Fruit fly (Drosophila melanogaster) whole organism, embryonic: ENCODE data around the gene CG15725.

Source experiments
- Atf-2 ChIP-seq: fragments of 200-800 bp; sonication (Bioruptor generic); optimal IDR thresholded peaks from 2 replicates; lab custom pipeline; 2016; ENCODE audit warnings: missing biosample characterization, missing genetic modification characterization
- CG11504 ChIP-seq: fragments of 200-800 bp; sonication (Bioruptor generic); optimal IDR thresholded peaks from 3 replicates; lab custom pipeline; 2019; ENCODE audit warnings: missing biosample characterization, mild to moderate bottlenecking, missing genetic modification characterization, moderate library complexity
- CG12391 ChIP-seq: fragments of 200-800 bp; sonication (Bioruptor generic); optimal IDR thresholded peaks from 3 replicates; lab custom pipeline; 2018; ENCODE audit warnings: missing biosample characterization, mild to moderate bottlenecking, missing genetic modification characterization, moderate library complexity
- CG17359 ChIP-seq: fragments of 200-800 bp; sonication (Bioruptor generic); optimal IDR thresholded peaks from 3 replicates; lab custom pipeline; 2018; ENCODE audit warnings: missing biosample characterization, mild to moderate bottlenecking, missing genetic modification characterization, moderate library complexity
- CG17385 ChIP-seq: fragments of 200-800 bp; sonication (Bioruptor generic); optimal IDR thresholded peaks from 3 replicates; lab custom pipeline; 2018; ENCODE audit warnings: missing biosample characterization, mild to moderate bottlenecking, missing genetic modification characterization
- CG18011 ChIP-seq: fragments of 200-800 bp; sonication (Bioruptor generic); optimal IDR thresholded peaks from 2 replicates; lab custom pipeline; 2017; ENCODE audit warnings: missing biosample characterization, missing genetic modification characterization, mild to moderate bottlenecking, moderate library complexity, missing genotype
- CG18619 ChIP-seq: fragments of 200-800 bp; sonication (Bioruptor generic); optimal IDR thresholded peaks from 3 replicates; lab custom pipeline; 2017; ENCODE audit warnings: missing biosample characterization, mild to moderate bottlenecking, missing genetic modification characterization
- CG30431 ChIP-seq: fragments of 200-800 bp; sonication (Bioruptor generic); optimal IDR thresholded peaks from 2 replicates; lab custom pipeline; 2017; ENCODE audit warnings: missing biosample characterization, missing genetic modification characterization
- CG3065 ChIP-seq: fragments of 200-800 bp; sonication (Bioruptor generic); optimal IDR thresholded peaks from 2 replicates; lab custom pipeline; 2016; ENCODE audit warnings: missing biosample characterization, missing genetic modification characterization
- CG32532 ChIP-seq: fragments of 200-800 bp; sonication (Bioruptor generic); IDR thresholded peaks from 2 replicates; pipeline ENCODE4 v1.3.6; 2022; ENCODE audit warnings: missing biosample characterization, missing genetic modification characterization
- CG4282 ChIP-seq: fragments of 200-800 bp; sonication (Bioruptor generic); optimal IDR thresholded peaks from 2 replicates; lab custom pipeline; 2016; ENCODE audit warnings: missing biosample characterization, missing genetic modification characterization
- CG4360 ChIP-seq: fragments of 200-800 bp; sonication (Bioruptor generic); IDR thresholded peaks from 2 replicates; pipeline ENCODE4 v1.3.6; 2022; ENCODE audit warnings: missing biosample characterization, missing genetic modification characterization
- CG4820 ChIP-seq: fragments of 200-800 bp; sonication (Bioruptor generic); optimal IDR thresholded peaks from 3 replicates; lab custom pipeline; 2016; ENCODE audit warnings: missing biosample characterization, missing genetic modification characterization
- Camta ChIP-seq: fragments of 200-800 bp; sonication (Bioruptor generic); optimal IDR thresholded peaks from 2 replicates; lab custom pipeline; 2016; ENCODE audit warnings: missing biosample characterization, missing genetic modification characterization
- D ChIP-seq, 2 experiments: fragments of 200-800 bp in 1 of 2; fragments of >200 bp in 1 of 2; sonication (Bioruptor generic) in 1 of 2; optimal IDR thresholded peaks; 2 replicates in 1 of 2; 3 replicates in 1 of 2; lab custom pipeline; 2017; ENCODE audit warnings: mild to moderate bottlenecking in 1 of 2, missing biosample characterization in 1 of 2, missing genetic modification characterization in 1 of 2, missing genetic modification reagents in 1 of 2
- Dfd ChIP-seq, 2 experiments: fragments of >200 bp; optimal IDR thresholded peaks; 2 replicates each; lab custom pipeline; 2017; ENCODE audit warnings: missing biosample characterization in 2 of 2, missing genetic modification characterization in 2 of 2
- Dip2 ChIP-seq: fragments of 200-800 bp; sonication (Bioruptor generic); IDR thresholded peaks from 2 replicates; pipeline ENCODE4 v1.3.6; 2022; ENCODE audit warnings: missing biosample characterization, missing genetic modification characterization
- Dp ChIP-seq: fragments of 200-800 bp; sonication (Bioruptor generic); optimal IDR thresholded peaks from 2 replicates; lab custom pipeline; 2018; ENCODE audit warnings: missing biosample characterization, mild to moderate bottlenecking, missing genetic modification characterization, moderate library complexity
- GATAe ChIP-seq: fragments of 200-800 bp; sonication (Bioruptor generic); conservative IDR thresholded peaks from 2 replicates; pipeline ENCODE4 v1.3.6; 2022; ENCODE audit warnings: missing biosample characterization, missing genetic modification characterization
- H15 ChIP-seq: fragments of 200-800 bp; sonication (Bioruptor generic); IDR thresholded peaks from 3 replicates; pipeline ENCODE4 v1.3.6; 2022; ENCODE audit warnings: missing biosample characterization, missing genetic modification characterization
- HLH3B ChIP-seq: fragments of 200-800 bp; sonication (Bioruptor generic); IDR thresholded peaks from 2 replicates; pipeline ENCODE4 v1.3.6; 2022; ENCODE audit warnings: missing biosample characterization, missing genetic modification characterization
- Kr ChIP-seq: fragments of 200-800 bp; sonication (Bioruptor generic); optimal IDR thresholded peaks from 2 replicates; lab custom pipeline; 2017; ENCODE audit warnings: missing biosample characterization, mild to moderate bottlenecking, missing genetic modification characterization
- Optix ChIP-seq: fragments of 200-800 bp; sonication (Bioruptor generic); IDR thresholded peaks from 3 replicates; pipeline ENCODE4 v1.3.6; 2022; ENCODE audit warnings: missing biosample characterization, missing genetic modification characterization
- Pdp1 ChIP-seq, 2 experiments: fragments of 200-800 bp; sonication (Bioruptor generic); optimal IDR thresholded peaks; 3 replicates each; lab custom pipeline; 2016; ENCODE audit warnings: missing biosample characterization in 2 of 2, missing genetic modification characterization in 2 of 2, mild to moderate bottlenecking in 1 of 2, moderate library complexity in 1 of 2
- Side ChIP-seq: fragments of 200-800 bp; sonication (Bioruptor generic); optimal IDR thresholded peaks from 2 replicates; lab custom pipeline; 2016; ENCODE audit warnings: missing biosample characterization, missing genetic modification characterization
- Vsx1 ChIP-seq: fragments of 200-800 bp; sonication (Bioruptor generic); optimal IDR thresholded peaks from 2 replicates; lab custom pipeline; 2017; ENCODE audit warnings: missing biosample characterization, mild to moderate bottlenecking, missing genetic modification characterization, missing genetic modification reagents
- ase ChIP-seq: fragments of 200-800 bp; sonication (Bioruptor generic); IDR thresholded peaks from 3 replicates; pipeline ENCODE4 v1.3.6; 2022; ENCODE audit warnings: missing biosample characterization, missing genetic modification characterization
- ato ChIP-seq: fragments of 200-800 bp; sonication (Bioruptor generic); IDR thresholded peaks from 2 replicates; pipeline ENCODE4 v1.3.6; 2022; ENCODE audit warnings: missing biosample characterization, missing genetic modification characterization; ENCODE audit not compliant: partially characterized antibody
- chinmo ChIP-seq: fragments of 200-800 bp; sonication (Bioruptor generic); IDR thresholded peaks from 4 replicates; pipeline ENCODE4 v1.3.6; 2022; ENCODE audit warnings: missing biosample characterization, missing genetic modification characterization; ENCODE audit not compliant: partially characterized antibody
- fd102C ChIP-seq: fragments of 200-800 bp; sonication (Bioruptor generic); optimal IDR thresholded peaks from 2 replicates; lab custom pipeline; 2018; ENCODE audit warnings: missing biosample characterization, mild to moderate bottlenecking, missing genetic modification characterization, moderate library complexity
- gcm ChIP-seq: fragments of 200-800 bp; sonication (Bioruptor generic); optimal IDR thresholded peaks from 2 replicates; lab custom pipeline; 2019; ENCODE audit warnings: missing biosample characterization, mild to moderate bottlenecking, missing genetic modification characterization, moderate library complexity
- gro ChIP-seq: fragments of 200-800 bp; sonication (Bioruptor generic); optimal IDR thresholded peaks from 2 replicates; lab custom pipeline; 2016; ENCODE audit warnings: missing biosample characterization, missing genetic modification characterization
- insv ChIP-seq, 2 experiments: fragments of 200-800 bp; sonication (Bioruptor generic); optimal IDR thresholded peaks; 3 replicates each; lab custom pipeline; 2016 to 2018; ENCODE audit warnings: missing biosample characterization in 2 of 2, missing genetic modification characterization in 2 of 2
- kah ChIP-seq: fragments of 200-800 bp; sonication (Bioruptor generic); optimal IDR thresholded peaks from 2 replicates; lab custom pipeline; 2018; ENCODE audit warnings: missing biosample characterization, mild to moderate bottlenecking, missing genetic modification characterization
- lab ChIP-seq: fragments of 200-800 bp; sonication (Bioruptor generic); optimal IDR thresholded peaks from 3 replicates; lab custom pipeline; 2017; ENCODE audit warnings: missing biosample characterization, missing genetic modification characterization, mild to moderate bottlenecking, moderate library complexity, missing genetic modification reagents
- lbe ChIP-seq: fragments of 200-800 bp; sonication (Bioruptor generic); optimal IDR thresholded peaks from 2 replicates; lab custom pipeline; 2016; ENCODE audit warnings: missing biosample characterization, mild to moderate bottlenecking, missing genetic modification characterization
- mirr ChIP-seq: fragments of 200-800 bp; sonication (Bioruptor generic); optimal IDR thresholded peaks from 3 replicates; lab custom pipeline; 2018; ENCODE audit warnings: missing biosample characterization, mild to moderate bottlenecking, missing genetic modification characterization
- mld ChIP-seq: fragments of 200-800 bp; sonication (Bioruptor generic); IDR thresholded peaks from 3 replicates; pipeline ENCODE4 v1.3.6; 2022; ENCODE audit warnings: missing biosample characterization, missing genetic modification characterization; ENCODE audit not compliant: partially characterized antibody
- nau ChIP-seq: fragments of 200-800 bp; sonication (Bioruptor generic); optimal IDR thresholded peaks from 3 replicates; lab custom pipeline; 2017; ENCODE audit warnings: missing biosample characterization, mild to moderate bottlenecking, missing genetic modification characterization, missing genetic modification reagents
- nmo ChIP-seq: fragments of 200-800 bp; sonication (Bioruptor generic); optimal IDR thresholded peaks from 2 replicates; lab custom pipeline; 2018; ENCODE audit warnings: missing biosample characterization, mild to moderate bottlenecking, missing genetic modification characterization, moderate library complexity
- nom ChIP-seq: fragments of 200-800 bp; sonication (Bioruptor generic); optimal IDR thresholded peaks from 2 replicates; lab custom pipeline; 2017; ENCODE audit warnings: missing biosample characterization, missing genetic modification characterization, mild to moderate bottlenecking, moderate library complexity, missing genetic modification reagents
- org-1 ChIP-seq: fragments of 200-800 bp; sonication (Bioruptor generic); optimal IDR thresholded peaks from 2 replicates; lab custom pipeline; 2017; ENCODE audit warnings: missing biosample characterization, missing genetic modification characterization
- pfk ChIP-seq: fragments of 200-800 bp; sonication (Bioruptor generic); optimal IDR thresholded peaks from 2 replicates; lab custom pipeline; 2018; ENCODE audit warnings: missing biosample characterization, mild to moderate bottlenecking, missing genetic modification characterization, moderate library complexity
- ranshi ChIP-seq: fragments of 200-800 bp; sonication (Bioruptor generic); IDR thresholded peaks from 2 replicates; pipeline ENCODE4 v1.3.6; 2022; ENCODE audit warnings: missing biosample characterization, missing genetic modification characterization
- sd ChIP-seq: fragments of 200-800 bp; sonication (Bioruptor generic); optimal IDR thresholded peaks from 3 replicates; lab custom pipeline; 2018; ENCODE audit warnings: missing biosample characterization, mild to moderate bottlenecking, missing genetic modification characterization, moderate library complexity
- shn ChIP-seq: fragments of 200-800 bp; sonication (Bioruptor generic); optimal IDR thresholded peaks from 3 replicates; lab custom pipeline; 2016; ENCODE audit warnings: missing biosample characterization, missing genetic modification characterization
- sug ChIP-seq: fragments of 200-800 bp; optimal IDR thresholded peaks from 2 replicates; lab custom pipeline; 2019; ENCODE audit warnings: missing biosample characterization, mild to moderate bottlenecking, missing genetic modification characterization, moderate library complexity
- twi ChIP-seq: fragments of 200-800 bp; optimal IDR thresholded peaks from 2 replicates; lab custom pipeline; 2019; ENCODE audit warnings: missing biosample characterization, mild to moderate bottlenecking, missing genetic modification characterization, moderate library complexity
- yki ChIP-seq: fragments of >200 bp; optimal IDR thresholded peaks from 3 replicates; lab custom pipeline; 2018

The CG15725 gene

dm6 chrX:12660030-12660630 is 45.5 kb upstream of the CG15725 start (continued):
- no peak for TF ChIP-seq nmo
- TF ChIP-seq Atf-2 (GFP tag; lab: Kevin White, UChicago), result no peak
- no peak for TF ChIP-seq CG4282 (GFP tag; lab: Kevin White, UChicago)
- no peak for TF ChIP-seq Dip2 (GFP tag; lab: Robert Waterston, UW)
- TF ChIP-seq Dp, result no peak
- TF ChIP-seq nom (GFP tag; lab: Kevin White, UChicago), result peak; percentile 67
- no peak for TF ChIP-seq Pdp1 (GFP tag; optimal IDR thresholded peaks at IDR 0.05; lab: Kevin White, UChicago)
- no peak for TF ChIP-seq CG32532 (GFP tag; lab: Robert Waterston, UW)
- peak; percentile 8 for TF ChIP-seq gcm (GFP tag; lab: Kevin White, UChicago)
- TF ChIP-seq Vsx1 (GFP tag; lab: Kevin White, UChicago), result no peak
- no peak for TF ChIP-seq CG18011
- peak; percentile 61 for TF ChIP-seq D (optimal IDR thresholded peaks at IDR 0.05; lab: Kevin White, UChicago)
- TF ChIP-seq D (GFP tag; optimal IDR thresholded peaks at IDR 0.05; lab: Kevin White, UChicago), result no peak
- TF ChIP-seq Dfd (GFP tag; optimal IDR thresholded peaks at IDR 0.05; lab: Kevin White, UChicago), result no peak
- no peak for TF ChIP-seq shn (GFP tag; lab: Kevin White, UChicago)
- TF ChIP-seq CG11504 (tag; lab: Kevin White, UChicago), result no peak
- no peak for TF ChIP-seq CG12391 (tag; lab: Kevin White, UChicago)
- TF ChIP-seq fd102C (GFP tag; lab: Kevin White, UChicago), result peak; percentile 17
- TF ChIP-seq mld (GFP tag; lab: Robert Waterston, UW), result no peak
- TF ChIP-seq lbe (GFP tag; lab: Kevin White, UChicago), result peak; percentile 24
- no peak for TF ChIP-seq CG17359
- TF ChIP-seq pfk (GFP tag; lab: Kevin White, UChicago), result peak; percentile 34
- no peak for TF ChIP-seq yki (lab: Kevin White, UChicago)
- no peak for TF ChIP-seq sd (tag; lab: Kevin White, UChicago)
- peak; percentile 69 for TF ChIP-seq twi (tag; lab: Kevin White, UChicago)
- TF ChIP-seq Side (GFP tag; lab: Kevin White, UChicago), result peak; percentile 11
- no peak for TF ChIP-seq ato (GFP tag; lab: Robert Waterston, UW)
- no peak for TF ChIP-seq H15 (GFP tag; lab: Robert Waterston, UW)
- TF ChIP-seq ranshi, result no peak
- TF ChIP-seq nau (GFP tag; lab: Kevin White, UChicago), result peak; percentile 13
- peak; percentile 34 for TF ChIP-seq sug (tag; lab: Kevin White, UChicago)
- no peak for TF ChIP-seq CG4820
- TF ChIP-seq CG17385, result peak; percentile 18
- TF ChIP-seq chinmo, result 0 out of 4 replicates have a peak, but pooled peaks have one; percentile 34
- no peak for TF ChIP-seq CG18619 (GFP tag; lab: Kevin White, UChicago)
- TF ChIP-seq CG3065 (GFP tag; lab: Kevin White, UChicago), result no peak
- no peak for TF ChIP-seq gro
- TF ChIP-seq insv (GFP tag; optimal IDR thresholded peaks at IDR 0.05; lab: Kevin White, UChicago), result peak in 1 of 2 experiments; percentile 33
- no peak for TF ChIP-seq CG30431
- 0 out of 2 replicates have a peak, but pooled peaks have one; percentile 27 for TF ChIP-seq HLH3B (GFP tag; lab: Robert Waterston, UW)
- TF ChIP-seq Camta (GFP tag; lab: Kevin White, UChicago), result no peak
- peak; percentile 3 for TF ChIP-seq lab (GFP tag; lab: Kevin White, UChicago)
- TF ChIP-seq Optix (GFP tag; lab: Robert Waterston, UW), result no peak
- 0 out of 2 replicates have a peak, but pooled peaks have one; percentile 9 for TF ChIP-seq CG4360 (GFP tag; lab: Robert Waterston, UW)
- no peak for TF ChIP-seq ase (GFP tag; lab: Robert Waterston, UW)
- peak; percentile 17 for TF ChIP-seq Kr (GFP tag; lab: Kevin White, UChicago)
- peak; percentile 22 for TF ChIP-seq mirr (GFP tag; lab: Kevin White, UChicago)
- TF ChIP-seq GATAe (GFP tag; lab: Robert Waterston, UW), result no peak
- no peak for TF ChIP-seq org-1
- TF ChIP-seq kah (GFP tag; lab: Kevin White, UChicago), result no peak
